Worm (Caenorhabditis elegans) whole organism, L4/young adult: ENCODE measurements around the gene cyb-2.1.
"Not testable (repeated sequence)": the region's sequence is repeated elsewhere in the genome, so short reads cannot be mapped to it uniquely, and the experiment has no call there.

Experiments
- W03F9.2 ChIP-seq: fragments of 150-350 bp; optimal IDR thresholded peaks from 2 replicates; lab custom pipeline; 2014; ENCODE audit warnings: missing biosample characterization, missing genetic modification characterization
- dao-5 ChIP-seq: sonication (generic microtip); optimal IDR thresholded peaks from 2 replicates; lab custom pipeline; 2016; ENCODE audit warnings: missing genotype, missing genetic modification characterization, moderate library complexity, missing compliant biosample characterization
- him-1 ChIP-seq: sonication (generic microtip); optimal IDR thresholded peaks from 2 replicates; lab custom pipeline; 2016; ENCODE audit warnings: missing genotype, missing genetic modification reagents, missing genetic modification characterization, missing compliant biosample characterization

cyb-2.1 gene

ce11 chrIV:10970767-10971166 lies 15.0 kb upstream of the cyb-2.1 start:
- TF ChIP-seq him-1 (no peak), W03F9.2 (tag; lab: Kevin White, UChicago) (no peak)

ce11 chrIV:10971636-10972199 lies 14.1 kb upstream of the cyb-2.1 start:
- no peak for TF ChIP-seq W03F9.2 (tag; lab: Kevin White, UChicago)
- no peak for TF ChIP-seq him-1
- no peak for TF ChIP-seq dao-5 (tag; lab: Kevin White, UChicago)

ce11 chrIV:10975968-10976367 lies 9.8 kb upstream of the cyb-2.1 start:
- TF ChIP-seq him-1 (no peak), W03F9.2 (tag; lab: Kevin White, UChicago) (no peak), dao-5 (tag; lab: Kevin White, UChicago) (no peak)

DNA sequence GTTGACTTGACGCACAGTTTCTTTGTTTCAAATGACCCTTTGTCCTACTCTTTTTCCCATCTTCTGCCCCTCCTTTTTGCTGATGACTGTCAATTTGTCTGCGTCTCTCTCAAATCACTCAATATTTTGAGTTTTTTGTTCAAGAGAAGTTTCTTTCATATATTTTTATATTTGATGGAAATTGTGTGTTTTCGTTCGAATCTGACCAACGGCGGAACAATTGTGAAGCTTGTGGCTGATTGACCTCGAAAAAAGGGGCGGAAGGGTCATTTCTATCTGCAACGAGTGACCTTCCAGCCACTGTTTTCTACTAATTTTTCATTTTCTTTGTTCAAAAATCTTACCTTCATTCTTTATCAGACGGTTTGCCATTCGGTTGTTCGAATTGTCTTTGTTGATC lies 7.1 kb upstream of the cyb-2.1 start:
- TF ChIP-seq him-1 (no peak), W03F9.2 (tag; lab: Kevin White, UChicago) (no peak), dao-5 (tag; lab: Kevin White, UChicago) (no peak)

- no peak for TF ChIP-seq him-1
- TF ChIP-seq W03F9.2 (tag; lab: Kevin White, UChicago) = no peak
- TF ChIP-seq dao-5 (tag; lab: Kevin White, UChicago) = no peak
These were observed 6.1 kb upstream of the cyb-2.1 start for ce11 chrIV:10979689-10980088.

DNA sequence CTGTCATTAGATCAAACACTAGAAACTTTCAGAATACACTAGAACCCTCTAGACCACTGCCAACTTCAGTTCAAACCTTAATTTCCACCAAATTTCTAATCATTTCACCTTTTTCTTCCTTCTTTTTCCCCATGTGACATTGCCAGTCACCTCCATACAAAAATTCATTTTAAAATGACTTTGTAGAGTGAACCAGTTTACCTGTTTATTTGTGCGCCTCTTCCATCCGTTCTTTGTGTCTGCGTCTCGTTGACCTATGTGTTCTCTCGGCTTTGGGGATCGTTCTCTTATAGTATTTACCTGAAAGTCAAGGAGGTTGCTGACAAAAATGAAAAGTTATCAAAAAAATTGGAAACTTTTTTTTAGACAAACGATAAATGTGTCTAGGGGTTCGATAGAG lies 5.2 kb upstream of the cyb-2.1 start:
- no peak for TF ChIP-seq dao-5 (tag; lab: Kevin White, UChicago)
- no peak for TF ChIP-seq him-1
- no peak for TF ChIP-seq W03F9.2 (tag; lab: Kevin White, UChicago)

DNA sequence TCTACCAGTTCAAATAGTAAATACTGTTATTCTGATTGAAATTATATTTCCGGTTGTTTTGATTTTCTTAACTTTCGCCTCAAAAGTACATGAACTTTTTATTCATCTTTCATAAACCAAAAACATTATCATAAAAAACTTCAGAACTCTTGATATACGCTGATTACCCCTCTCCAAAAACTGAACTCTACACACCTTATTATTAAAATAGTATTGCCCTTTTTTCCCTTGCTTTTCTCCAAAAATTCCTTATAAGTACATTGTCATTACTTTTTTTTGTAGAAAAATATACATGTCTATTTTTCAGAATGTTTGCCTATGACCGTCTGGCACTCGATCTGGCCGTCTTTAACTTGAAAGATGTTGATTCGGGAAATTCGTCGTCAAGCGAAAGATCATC lies 4.0 kb upstream of the cyb-2.1 start, which contains the start of gene Y43E12A.2:
TSS of gene Y43E12A.2 (plus strand) at position 301 of the 400 bp plus-strand sequence.
- no peak for TF ChIP-seq W03F9.2 (tag; lab: Kevin White, UChicago)
- TF ChIP-seq him-1 = no peak
- no peak for TF ChIP-seq dao-5 (tag; lab: Kevin White, UChicago)

ce11 chrIV:10987342-10987945 lies 1.7 kb downstream of the cyb-2.1 start, which contains the start of gene Y43E12A.3:
Gene Y43E12A.3 (plus strand): TSS chrIV:10987895.
- TF ChIP-seq W03F9.2 (tag; lab: Kevin White, UChicago); dao-5 (tag; lab: Kevin White, UChicago); him-1: not testable (repeated sequence)

ce11 chrIV:10990699-10991098 lies 4.9 kb downstream of the cyb-2.1 start, which contains the start of gene F13H10.5:
Gene F13H10.5 (plus strand): TSS chrIV:10990999.
- TF ChIP-seq him-1 (no peak), dao-5 (tag; lab: Kevin White, UChicago) (no peak), W03F9.2 (tag; lab: Kevin White, UChicago) (no peak)

- TF ChIP-seq W03F9.2 (tag; lab: Kevin White, UChicago) (no peak), him-1 (no peak), dao-5 (tag; lab: Kevin White, UChicago) (no peak)
These were observed 15.8 kb downstream of the cyb-2.1 start, which contains the start of gene F13H10.9 for ce11 chrIV:11001614-11002013. Gene F13H10.9 (plus strand): TSS chrIV:11001914.

DNA sequence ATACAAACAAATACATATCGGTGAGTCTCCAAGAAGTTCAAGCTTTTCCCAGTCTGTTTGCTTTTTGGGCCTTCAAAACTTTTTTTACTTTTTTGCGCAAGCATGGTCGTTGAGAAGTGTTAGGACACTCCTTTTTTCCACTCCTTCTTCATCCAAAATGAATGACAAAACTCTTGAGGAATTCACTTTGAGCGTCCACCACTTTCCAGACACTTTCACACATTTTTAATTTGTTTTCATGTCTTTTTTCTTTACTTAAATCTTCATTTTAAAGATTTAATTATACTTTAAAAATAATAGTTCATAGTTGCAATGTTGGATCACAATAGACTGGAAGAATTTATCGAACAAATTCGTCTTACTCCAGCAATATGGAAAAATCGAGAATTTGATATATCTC lies 18.5 kb downstream of the cyb-2.1 start, which contains the start of gene F13H10.1:
TSS of gene F13H10.1 (plus strand) at position 301 of the 400 bp plus-strand sequence.
- no peak for TF ChIP-seq him-1
- no peak for TF ChIP-seq dao-5 (tag; lab: Kevin White, UChicago)
- no peak for TF ChIP-seq W03F9.2 (tag; lab: Kevin White, UChicago)

DNA sequence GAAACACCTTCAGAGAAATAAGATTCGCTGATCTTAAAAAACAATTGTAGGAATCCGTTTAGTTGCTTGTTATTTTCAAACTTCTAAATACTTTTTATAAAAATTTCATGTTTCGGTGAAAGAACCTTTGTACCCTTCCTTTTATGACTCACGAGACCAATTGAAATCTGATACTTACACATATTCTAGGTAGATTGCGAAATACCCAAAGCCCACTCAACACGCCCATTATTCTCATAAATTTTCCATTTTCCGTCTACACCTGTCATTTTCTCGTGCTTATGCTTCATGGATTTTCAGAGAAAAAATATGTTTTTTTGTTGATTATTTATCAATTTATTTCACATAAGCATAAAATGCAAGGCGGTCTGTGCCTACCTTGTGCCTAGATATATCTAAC lies 20.6 kb downstream of the cyb-2.1 start:
- TF ChIP-seq him-1 (no peak), W03F9.2 (tag; lab: Kevin White, UChicago) (no peak), dao-5 (tag; lab: Kevin White, UChicago) (no peak)

- TF ChIP-seq him-1 (no peak), dao-5 (tag; lab: Kevin White, UChicago) (no peak), W03F9.2 (tag; lab: Kevin White, UChicago) (no peak)
These were observed 21.1 kb downstream of the cyb-2.1 start for ce11 chrIV:11006868-11007267.

DNA sequence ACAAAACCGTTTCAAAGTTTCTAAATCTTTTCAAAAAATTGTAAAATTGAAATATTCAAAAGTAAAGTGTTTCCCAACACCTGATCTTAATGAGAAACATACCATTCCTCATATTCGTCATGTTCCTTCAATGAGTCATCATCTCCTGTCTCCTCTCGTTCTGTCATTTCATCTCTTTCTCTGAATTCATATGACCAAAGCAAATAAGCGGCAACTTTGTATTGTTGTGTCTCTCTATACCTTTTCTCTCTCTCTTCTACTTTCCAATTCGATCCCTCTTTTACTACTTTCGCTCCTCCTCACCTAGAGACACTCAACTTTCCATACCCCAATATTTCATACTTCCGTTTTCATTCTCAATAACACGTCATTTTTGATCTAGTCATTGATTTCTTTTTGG lies 22.5 kb downstream of the cyb-2.1 start:
- no peak for TF ChIP-seq dao-5 (tag; lab: Kevin White, UChicago)
- TF ChIP-seq him-1 = no peak
- TF ChIP-seq W03F9.2 (tag; lab: Kevin White, UChicago) = no peak
